Worm (Caenorhabditis elegans): Measurements from ENCODE around the gene M88.3.

DNA sequence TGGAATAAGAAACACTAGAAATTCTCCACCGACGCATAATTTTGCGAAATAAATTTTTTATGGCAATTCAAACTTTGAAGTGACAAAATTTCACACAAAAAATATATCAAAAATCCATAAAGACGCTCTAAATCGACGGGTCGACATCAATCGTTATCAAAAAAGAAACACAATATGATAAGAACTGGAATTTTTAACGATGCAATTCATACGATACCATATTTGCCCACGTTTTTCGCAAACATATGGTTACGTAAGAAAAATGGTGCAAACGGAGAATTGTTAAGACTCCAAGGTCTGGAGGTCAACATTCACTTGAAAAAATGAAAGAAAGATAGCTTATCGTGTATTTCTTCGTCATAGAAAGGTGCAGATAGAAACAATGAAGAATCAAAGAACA lies 38.7 kb downstream of the M88.3 start:
- TF ChIP-seq him-1 (tag; optimal IDR thresholded peaks at IDR 0.05) (no peak), dao-5 (tag; optimal IDR thresholded peaks at IDR 0.05) (no peak), W03F9.2 (tag; optimal IDR thresholded peaks at IDR 0.05) (no peak)

All from whole organism, L4/young adult.